Fruit fly (Drosophila melanogaster) whole organism, embryonic: ENCODE data around the gene mwh.

Experiments used
- Abd-B ChIP-seq: fragments of 200-800 bp; sonication (Bioruptor generic); optimal IDR thresholded peaks from 2 replicates; lab custom pipeline; 2018; ENCODE audit warnings: missing biosample characterization, mild to moderate bottlenecking, missing genetic modification characterization, moderate library complexity
- CG10147 ChIP-seq: fragments of 200-800 bp; sonication (Bioruptor generic); optimal IDR thresholded peaks from 2 replicates; lab custom pipeline; 2019; ENCODE audit warnings: missing biosample characterization, mild to moderate bottlenecking, missing genetic modification characterization, moderate library complexity
- CG10209 ChIP-seq: fragments of 200-800 bp; sonication (Bioruptor generic); optimal IDR thresholded peaks from 3 replicates; lab custom pipeline; 2017; ENCODE audit warnings: missing biosample characterization, mild to moderate bottlenecking, missing genetic modification characterization, missing genetic modification reagents
- CG11093 ChIP-seq: fragments of 200-800 bp; sonication (Bioruptor generic); IDR thresholded peaks from 3 replicates; pipeline ENCODE4 v1.3.6; 2022; ENCODE audit warnings: missing biosample characterization, missing genetic modification characterization
- CG11456 ChIP-seq: fragments of 200-800 bp; sonication (Bioruptor generic); IDR thresholded peaks from 3 replicates; pipeline ENCODE4 v1.3.6; 2022; ENCODE audit warnings: missing biosample characterization, missing genetic modification characterization
- CG11560 ChIP-seq: fragments of 200-800 bp; sonication (Bioruptor generic); IDR thresholded peaks from 3 replicates; pipeline ENCODE4 v1.3.6; 2022; ENCODE audit warnings: missing biosample characterization, missing genetic modification characterization
- CG1603 ChIP-seq: fragments of 200-800 bp; sonication (Bioruptor generic); optimal IDR thresholded peaks from 2 replicates; lab custom pipeline; 2019; ENCODE audit warnings: missing biosample characterization, mild to moderate bottlenecking, missing genetic modification characterization, moderate library complexity
- CG17361 ChIP-seq: fragments of 200-800 bp; sonication (Bioruptor generic); IDR thresholded peaks from 3 replicates; pipeline ENCODE4 v1.3.6; 2022; ENCODE audit warnings: missing biosample characterization, missing genetic modification characterization
- CG17568 ChIP-seq: fragments of 200-800 bp; sonication (Bioruptor generic); optimal IDR thresholded peaks from 2 replicates; lab custom pipeline; 2018; ENCODE audit warnings: missing biosample characterization, mild to moderate bottlenecking, missing genetic modification characterization, moderate library complexity
- CG1832 ChIP-seq: fragments of 200-800 bp; sonication (Bioruptor generic); optimal IDR thresholded peaks from 2 replicates; lab custom pipeline; 2017; ENCODE audit warnings: missing biosample characterization, mild to moderate bottlenecking, missing genetic modification characterization, inconsistent platforms
- CG2116 ChIP-seq: fragments of 200-800 bp; sonication (Bioruptor generic); optimal IDR thresholded peaks from 3 replicates; lab custom pipeline; 2018; ENCODE audit warnings: missing biosample characterization, mild to moderate bottlenecking, missing genetic modification characterization
- CG3065 ChIP-seq: fragments of 200-800 bp; sonication (Bioruptor generic); optimal IDR thresholded peaks from 2 replicates; lab custom pipeline; 2016; ENCODE audit warnings: missing biosample characterization, missing genetic modification characterization
- CG4328 ChIP-seq: fragments of 200-800 bp; sonication (Bioruptor generic); optimal IDR thresholded peaks from 3 replicates; lab custom pipeline; 2017; ENCODE audit warnings: missing biosample characterization, missing genetic modification reagents, missing genetic modification characterization
- CG5245 ChIP-seq: fragments of 200-800 bp; sonication (Bioruptor generic); optimal IDR thresholded peaks from 3 replicates; lab custom pipeline; 2016; ENCODE audit warnings: missing biosample characterization, missing genetic modification characterization
- CG6689 ChIP-seq: fragments of 200-800 bp; sonication (Bioruptor generic); IDR thresholded peaks from 2 replicates; pipeline ENCODE4 v1.3.6; 2022; ENCODE audit warnings: missing biosample characterization, missing genetic modification characterization
- CG7839 ChIP-seq: fragments of 200-800 bp; sonication (Bioruptor generic); optimal IDR thresholded peaks from 3 replicates; lab custom pipeline; 2018; ENCODE audit warnings: missing biosample characterization, mild to moderate bottlenecking, missing genetic modification characterization, moderate library complexity
- CG7928 ChIP-seq: fragments of 200-800 bp; sonication (Bioruptor generic); optimal IDR thresholded peaks from 2 replicates; lab custom pipeline; 2017; ENCODE audit warnings: missing biosample characterization, mild to moderate bottlenecking, missing genetic modification characterization
- CG8388 ChIP-seq: fragments of 200-800 bp; sonication (Bioruptor generic); optimal IDR thresholded peaks from 2 replicates; lab custom pipeline; 2019; ENCODE audit warnings: missing biosample characterization, mild to moderate bottlenecking, missing genetic modification characterization, moderate library complexity
- CG8478 ChIP-seq: fragments of >200 bp; optimal IDR thresholded peaks from 2 replicates; lab custom pipeline; 2018
- Drgx ChIP-seq: fragments of 200-800 bp; sonication (Bioruptor generic); IDR thresholded peaks from 2 replicates; pipeline ENCODE4 v1.3.6; 2022; ENCODE audit warnings: missing biosample characterization, missing genetic modification characterization
- Fer1 ChIP-seq: fragments of 200-800 bp; sonication (Bioruptor generic); optimal IDR thresholded peaks from 2 replicates; lab custom pipeline; 2017; ENCODE audit warnings: missing biosample characterization, mild to moderate bottlenecking, missing genetic modification characterization
- Hr51 ChIP-seq, 2 experiments: fragments of 200-800 bp; sonication (Bioruptor generic); optimal IDR thresholded peaks; 2 replicates in 1 of 2; 3 replicates in 1 of 2; lab custom pipeline; 2016 to 2018; ENCODE audit warnings: missing biosample characterization in 2 of 2, missing genetic modification characterization in 2 of 2, mild to moderate bottlenecking in 1 of 2, moderate library complexity in 1 of 2
- Meics ChIP-seq: fragments of 200-800 bp; sonication (Bioruptor generic); optimal IDR thresholded peaks from 2 replicates; lab custom pipeline; 2017; ENCODE audit warnings: missing biosample characterization, mild to moderate bottlenecking, missing genetic modification characterization
- Mrtf ChIP-seq: fragments of 200-800 bp; sonication (Bioruptor generic); IDR thresholded peaks from 3 replicates; pipeline ENCODE4 v1.3.6; 2022; ENCODE audit warnings: missing biosample characterization, missing genetic modification characterization
- Optix ChIP-seq: fragments of 200-800 bp; sonication (Bioruptor generic); IDR thresholded peaks from 3 replicates; pipeline ENCODE4 v1.3.6; 2022; ENCODE audit warnings: missing biosample characterization, missing genetic modification characterization
- Scr ChIP-seq: fragments of 200-800 bp; sonication (Bioruptor generic); IDR thresholded peaks from 2 replicates; pipeline ENCODE4 v1.3.6; 2022; ENCODE audit warnings: missing biosample characterization, missing genetic modification characterization; ENCODE audit not compliant: partially characterized antibody
- Sox102F ChIP-seq: fragments of 200-800 bp; sonication (Bioruptor generic); optimal IDR thresholded peaks from 2 replicates; lab custom pipeline; 2018; ENCODE audit warnings: missing biosample characterization, mild to moderate bottlenecking, missing genetic modification characterization, moderate library complexity
- Sry-δ ChIP-seq: fragments of 200-800 bp; sonication (Bioruptor generic); optimal IDR thresholded peaks from 2 replicates; lab custom pipeline; 2016; ENCODE audit warnings: missing biosample characterization, missing genetic modification characterization
- Xbp1 ChIP-seq: fragments of 200-800 bp; sonication (Bioruptor generic); optimal IDR thresholded peaks from 3 replicates; lab custom pipeline; 2016; ENCODE audit warnings: missing biosample characterization, mild to moderate bottlenecking, missing genetic modification characterization
- ash1 ChIP-seq: fragments of 200-800 bp; sonication (Bioruptor generic); optimal IDR thresholded peaks from 2 replicates; lab custom pipeline; 2018; ENCODE audit warnings: missing biosample characterization, mild to moderate bottlenecking, missing genetic modification characterization
- ci ChIP-seq: fragments of 200-800 bp; sonication (Bioruptor generic); IDR thresholded peaks from 3 replicates; pipeline ENCODE4 v1.3.6; 2022; ENCODE audit warnings: missing biosample characterization, missing genetic modification characterization
- dati ChIP-seq: fragments of 200-800 bp; sonication (Bioruptor generic); IDR thresholded peaks from 2 replicates; pipeline ENCODE4 v1.3.6; 2022; ENCODE audit warnings: missing biosample characterization, missing genetic modification characterization
- dysf ChIP-seq: fragments of 200-800 bp; sonication (Bioruptor generic); IDR thresholded peaks from 3 replicates; pipeline ENCODE4 v1.3.6; 2022; ENCODE audit warnings: missing biosample characterization, missing genetic modification characterization
- gem ChIP-seq: fragments of 200-800 bp; sonication (Bioruptor generic); optimal IDR thresholded peaks from 2 replicates; lab custom pipeline; 2019; ENCODE audit warnings: missing biosample characterization, mild to moderate bottlenecking, missing genetic modification characterization, moderate library complexity
- kay ChIP-seq: fragments of 200-800 bp; sonication (Bioruptor generic); optimal IDR thresholded peaks from 2 replicates; lab custom pipeline; 2016; ENCODE audit warnings: missing biosample characterization, missing genetic modification characterization
- ken ChIP-seq: fragments of 200-800 bp; sonication (Bioruptor generic); IDR thresholded peaks from 3 replicates; pipeline ENCODE4 v1.3.6; 2022; ENCODE audit warnings: missing biosample characterization, missing genetic modification characterization
- luna ChIP-seq: fragments of 200-800 bp; sonication (Bioruptor generic); optimal IDR thresholded peaks from 2 replicates; lab custom pipeline; 2016; ENCODE audit warnings: missing biosample characterization, missing genetic modification characterization
- mam ChIP-seq: fragments of 200-800 bp; sonication (Bioruptor generic); optimal IDR thresholded peaks from 3 replicates; lab custom pipeline; 2016; ENCODE audit warnings: missing biosample characterization, missing genetic modification characterization
- pita ChIP-seq: fragments of 200-800 bp; sonication (Bioruptor generic); optimal IDR thresholded peaks from 2 replicates; lab custom pipeline; 2017; ENCODE audit warnings: missing biosample characterization, mild to moderate bottlenecking, missing genetic modification characterization
- pnt ChIP-seq: fragments of 200-800 bp; sonication (Bioruptor generic); optimal IDR thresholded peaks from 3 replicates; lab custom pipeline; 2016; ENCODE audit warnings: missing biosample characterization, missing genetic modification characterization
- prd ChIP-seq, 3 experiments: fragments of >200 bp in 2 of 3; fragments of 200-800 bp in 1 of 3; sonication (Bioruptor generic) in 1 of 3; optimal IDR thresholded peaks in 2 of 3; IDR thresholded peaks in 1 of 3; 2 replicates in 2 of 3; 3 replicates in 1 of 3; pipeline versions ENCODE4 v1.3.6 to Lab custom; 2017 to 2022; ENCODE audit warnings: missing biosample characterization in 1 of 3, missing genetic modification characterization in 1 of 3
- sd ChIP-seq: fragments of 200-800 bp; sonication (Bioruptor generic); optimal IDR thresholded peaks from 3 replicates; lab custom pipeline; 2018; ENCODE audit warnings: missing biosample characterization, mild to moderate bottlenecking, missing genetic modification characterization, moderate library complexity
- twi ChIP-seq: fragments of 200-800 bp; optimal IDR thresholded peaks from 2 replicates; lab custom pipeline; 2019; ENCODE audit warnings: missing biosample characterization, mild to moderate bottlenecking, missing genetic modification characterization, moderate library complexity
- tx ChIP-seq: fragments of 200-800 bp; sonication (Bioruptor generic); optimal IDR thresholded peaks from 2 replicates; lab custom pipeline; 2016; ENCODE audit warnings: missing biosample characterization, missing genetic modification characterization
- unpg ChIP-seq: fragments of 200-800 bp; sonication (Bioruptor generic); optimal IDR thresholded peaks from 3 replicates; lab custom pipeline; 2018; ENCODE audit warnings: missing biosample characterization, mild to moderate bottlenecking, missing genetic modification characterization, moderate library complexity
- z ChIP-seq: fragments of 200-800 bp; sonication (Bioruptor generic); IDR thresholded peaks from 3 replicates; pipeline ENCODE4 v1.3.6; 2022; ENCODE audit warnings: missing biosample characterization, missing genetic modification characterization
- zen ChIP-seq: fragments of 200-800 bp; sonication (Bioruptor generic); optimal IDR thresholded peaks from 3 replicates; lab custom pipeline; 2018; ENCODE audit warnings: missing biosample characterization, mild to moderate bottlenecking, missing genetic modification characterization, moderate library complexity
- zf30C ChIP-seq: fragments of 200-800 bp; sonication (Bioruptor generic); optimal IDR thresholded peaks from 3 replicates; lab custom pipeline; 2018; ENCODE audit warnings: missing biosample characterization, mild to moderate bottlenecking, missing genetic modification characterization
- zfh2 ChIP-seq: fragments of 200-800 bp; sonication (Bioruptor generic); optimal IDR thresholded peaks from 2 replicates; lab custom pipeline; 2016; ENCODE audit warnings: missing biosample characterization, missing genetic modification characterization

Gene mwh

dm6 chr3L:1152540-1153348, 47.8 kb upstream of the mwh start (continued):
- peak; percentile 28 for TF ChIP-seq Sox102F (GFP tag; lab: Kevin White, UChicago)
- peak; percentile 24 for TF ChIP-seq mam
- TF ChIP-seq kay (GFP tag; lab: Kevin White, UChicago) = no peak
- TF ChIP-seq ci (GFP tag; lab: Robert Waterston, UW) = peak; percentile 16; the same call in 1 of the 3 replicates
- peak; percentile 18 for TF ChIP-seq zfh2 (GFP tag; lab: Kevin White, UChicago)
- TF ChIP-seq tx (GFP tag; lab: Kevin White, UChicago) = no peak
- TF ChIP-seq Hr51 (GFP tag; optimal IDR thresholded peaks at IDR 0.05; lab: Kevin White, UChicago) = no peak
- TF ChIP-seq CG11093 (GFP tag; lab: Robert Waterston, UW) = no peak
- TF ChIP-seq CG8478 (lab: Kevin White, UChicago) = no peak
- no peak for TF ChIP-seq CG10209 (GFP tag; lab: Kevin White, UChicago)
- TF ChIP-seq CG11456 = peak; percentile 15; the same call in 1 of the 3 replicates
- TF ChIP-seq Meics (GFP tag; lab: Kevin White, UChicago) = peak; percentile 22
- TF ChIP-seq CG7839 = no peak
- no peak for TF ChIP-seq Optix (GFP tag; lab: Robert Waterston, UW)
- no peak for TF ChIP-seq CG5245 (GFP tag; lab: Kevin White, UChicago)
- TF ChIP-seq dati (GFP tag; lab: Robert Waterston, UW) = no peak
- no peak for TF ChIP-seq z (GFP tag; lab: Robert Waterston, UW)
- TF ChIP-seq luna (GFP tag; lab: Kevin White, UChicago) = no peak
- peak; percentile 23 for TF ChIP-seq Abd-B (GFP tag; lab: Kevin White, UChicago)
- 0 out of 2 replicates have a peak, but pooled peaks have one; percentile 9 for TF ChIP-seq CG6689 (GFP tag; lab: Robert Waterston, UW)
- no peak for TF ChIP-seq Scr (GFP tag; lab: Robert Waterston, UW)
- TF ChIP-seq CG1603 = peak; percentile 2
- peak; percentile 20; the same call in 1 of the 3 replicates for TF ChIP-seq CG17361
- TF ChIP-seq twi (tag; lab: Kevin White, UChicago) = no peak
- peak; percentile 30 for TF ChIP-seq Xbp1 (GFP tag; lab: Kevin White, UChicago)
- TF ChIP-seq sd (tag; lab: Kevin White, UChicago) = peak; percentile 84
- TF ChIP-seq CG3065 (GFP tag; lab: Kevin White, UChicago) = no peak
- no peak for TF ChIP-seq zen
- TF ChIP-seq CG10147 (GFP tag; lab: Kevin White, UChicago) = no peak
- TF ChIP-seq CG2116 (GFP tag; lab: Kevin White, UChicago) = no peak
- TF ChIP-seq pita (GFP tag; lab: Kevin White, UChicago) = no peak

dm6 chr3L:1165808-1166207, 34.8 kb upstream of the mwh start:
- TF ChIP-seq Sry-δ (GFP tag; lab: Kevin White, UChicago) (no peak), gem (tag; lab: Kevin White, UChicago) (peak; percentile 21), Fer1 (GFP tag; lab: Kevin White, UChicago) (no peak), dysf (GFP tag; lab: Robert Waterston, UW) (0 out of 3 replicates have a peak, but pooled peaks have one; percentile 30), zf30C (peak; percentile 71), Drgx (GFP tag; lab: Robert Waterston, UW) (peak; percentile 52), Mrtf (GFP tag; lab: Robert Waterston, UW) (0 out of 3 replicates have a peak, but pooled peaks have one; percentile 6), CG11560 (tag; lab: Robert Waterston, UW) (no peak), prd (optimal IDR thresholded peaks at IDR 0.05; lab: Kevin White, UChicago) (no peak), prd (GFP tag; IDR thresholded peaks at IDR 0.05; lab: Robert Waterston, UW) (peak; percentile 10; the same call in 1 of the 3 replicates), unpg (peak; percentile 0), CG4328 (GFP tag; lab: Kevin White, UChicago) (no peak), ken (0 out of 3 replicates have a peak, but pooled peaks have one; percentile 30), ash1 (GFP tag; lab: Kevin White, UChicago) (no peak), CG8388 (GFP tag; lab: Kevin White, UChicago) (peak; percentile 92), CG1603 (peak; percentile 21), CG1832 (no peak), CG17568 (GFP tag; lab: Kevin White, UChicago) (no peak), pnt (GFP tag; lab: Kevin White, UChicago) (peak; percentile 20), CG7928 (no peak)
